Worm (Caenorhabditis elegans) whole organism, L1 larva: ENCODE data around the gene srd-59.

ENCODE experiments used
- C16A3.4 ChIP-seq: fragments of 150-350 bp; optimal IDR thresholded peaks from 2 replicates; lab custom pipeline; 2014; ENCODE audit warnings: missing biosample characterization, missing genetic modification characterization
- C34B4.2 ChIP-seq: sonication (generic microtip); optimal IDR thresholded peaks from 2 replicates; lab custom pipeline; 2017; ENCODE audit warnings: mild to moderate bottlenecking, missing genetic modification characterization, missing compliant biosample characterization
- F16B12.6 ChIP-seq: fragments of 150-350 bp; optimal IDR thresholded peaks from 2 replicates; lab custom pipeline; 2014; ENCODE audit warnings: missing biosample characterization, missing genetic modification characterization
- Y116A8C.19 ChIP-seq: sonication (generic microtip); optimal IDR thresholded peaks from 2 replicates; lab custom pipeline; 2016; ENCODE audit warnings: missing compliant biosample characterization, missing genetic modification characterization, borderline replicate concordance
- alr-1 ChIP-seq: fragments of 200-800 bp; sonication (Bioruptor generic); optimal IDR thresholded peaks from 2 replicates; lab custom pipeline; 2018; ENCODE audit warnings: borderline replicate concordance, mild to moderate bottlenecking, missing genetic modification characterization, missing compliant biosample characterization
- aly-2 ChIP-seq: fragments of 150-350 bp; optimal IDR thresholded peaks from 2 replicates; lab custom pipeline; 2014; ENCODE audit warnings: missing biosample characterization, missing genetic modification characterization
- blmp-1 ChIP-seq: fragments of 150-350 bp; optimal IDR thresholded peaks from 2 replicates; lab custom pipeline; 2014; ENCODE audit warnings: missing biosample characterization, missing genetic modification characterization
- ceh-63 ChIP-seq: fragments of 200-800 bp; sonication (Bioruptor generic); optimal IDR thresholded peaks from 2 replicates; lab custom pipeline; 2018; ENCODE audit warnings: mild to moderate bottlenecking, missing genetic modification characterization, missing compliant biosample characterization
- ceh-82 ChIP-seq, 3 experiments: fragments of 150-350 bp in 1 of 3; sonication (generic microtip) in 2 of 3; optimal IDR thresholded peaks; 2 replicates each; lab custom pipeline; 2014 to 2017; ENCODE audit warnings: missing biosample characterization in 3 of 3, missing genetic modification characterization in 3 of 3
- ceh-90 ChIP-seq: sonication (generic microtip); optimal IDR thresholded peaks from 2 replicates; lab custom pipeline; 2016; ENCODE audit warnings: missing genetic modification characterization, missing compliant biosample characterization
- ces-1 ChIP-seq: fragments of 150-350 bp; optimal IDR thresholded peaks from 2 replicates; lab custom pipeline; 2014; ENCODE audit warnings: missing biosample characterization, missing genetic modification reagents, missing genetic modification characterization
- dpl-1 ChIP-seq, 3 experiments: fragments of 150-350 bp in 2 of 3; sonication (generic microtip) in 1 of 3; optimal IDR thresholded peaks; 2 replicates each; lab custom pipeline; 2014 to 2017; ENCODE audit warnings: missing biosample characterization in 3 of 3, missing genetic modification characterization in 3 of 3, missing genetic modification reagents in 3 of 3
- dsc-1 ChIP-seq: sonication (generic microtip); optimal IDR thresholded peaks from 2 replicates; lab custom pipeline; 2016; ENCODE audit warnings: mild to moderate bottlenecking, missing genetic modification characterization, missing compliant biosample characterization
- egl-27 ChIP-seq, 2 experiments: fragments of 150-350 bp in 1 of 2; sonication (generic microtip); optimal IDR thresholded peaks; 3 replicates each; lab custom pipeline; 2017 to 2018; ENCODE audit warnings: missing biosample characterization in 2 of 2, missing genetic modification characterization in 2 of 2, missing genetic modification reagents in 2 of 2
- elt-2 ChIP-seq: sonication (generic microtip); optimal IDR thresholded peaks from 2 replicates; lab custom pipeline; 2016; ENCODE audit warnings: missing genetic modification characterization, mild to moderate bottlenecking, inconsistent platforms, missing compliant biosample characterization, missing genetic modification reagents
- elt-3 ChIP-seq, 6 experiments: fragments of 150-350 bp in 1 of 6; sonication (generic microtip); optimal IDR thresholded peaks; 2 replicates each; lab custom pipeline; 2017 to 2018; ENCODE audit warnings: missing biosample characterization in 6 of 6, missing genetic modification characterization in 6 of 6, inconsistent platforms in 1 of 6
- fkh-10 ChIP-seq: sonication (generic microtip); optimal IDR thresholded peaks from 2 replicates; lab custom pipeline; 2017; ENCODE audit warnings: missing biosample characterization, missing genetic modification reagents, missing genetic modification characterization
- fos-1 ChIP-seq: fragments of 150-350 bp; optimal IDR thresholded peaks from 2 replicates; lab custom pipeline; 2014; ENCODE audit warnings: missing biosample characterization, missing genetic modification characterization
- hlh-4 ChIP-seq: sonication (generic microtip); optimal IDR thresholded peaks from 2 replicates; lab custom pipeline; 2016; ENCODE audit warnings: mild to moderate bottlenecking, missing genetic modification characterization, missing compliant biosample characterization
- hpl-2 ChIP-seq: fragments of 150-350 bp; optimal IDR thresholded peaks from 2 replicates; lab custom pipeline; 2014; ENCODE audit warnings: missing biosample characterization, missing genetic modification reagents, missing genetic modification characterization
- jun-1 ChIP-seq: fragments of 150-350 bp; optimal IDR thresholded peaks from 2 replicates; lab custom pipeline; 2014; ENCODE audit warnings: missing biosample characterization, missing genetic modification reagents, missing genetic modification characterization
- lin-14 ChIP-seq: fragments of 200-800 bp; sonication (Bioruptor generic); optimal IDR thresholded peaks from 2 replicates; lab custom pipeline; 2018; ENCODE audit warnings: mild to moderate bottlenecking, missing genetic modification characterization, moderate library complexity, missing compliant biosample characterization
- lin-35 ChIP-seq, 2 experiments: fragments of 150-350 bp; optimal IDR thresholded peaks; 2 replicates each; lab custom pipeline; 2014; ENCODE audit warnings: missing biosample characterization in 2 of 2, missing genetic modification characterization in 2 of 2, missing genetic modification reagents in 2 of 2
- lin-39 ChIP-seq: fragments of 150-350 bp; optimal IDR thresholded peaks from 2 replicates; lab custom pipeline; 2014; ENCODE audit warnings: missing biosample characterization, missing genetic modification reagents, missing genetic modification characterization
- lsy-2 ChIP-seq, 2 experiments: fragments of 150-350 bp; optimal IDR thresholded peaks; 2 replicates each; lab custom pipeline; 2014; ENCODE audit warnings: missing biosample characterization in 2 of 2, missing genetic modification characterization in 2 of 2
- mdl-1 ChIP-seq, 2 experiments: fragments of 150-350 bp; optimal IDR thresholded peaks; 2 replicates each; lab custom pipeline; 2014 to 2017; ENCODE audit warnings: missing biosample characterization in 2 of 2, missing genetic modification characterization in 2 of 2, inconsistent platforms in 1 of 2
- nhr-11 ChIP-seq: fragments of 150-350 bp; optimal IDR thresholded peaks from 2 replicates; lab custom pipeline; 2014; ENCODE audit warnings: missing biosample characterization, missing genetic modification characterization
- nhr-12 ChIP-seq: sonication (generic microtip); optimal IDR thresholded peaks from 2 replicates; lab custom pipeline; 2017; ENCODE audit warnings: missing biosample characterization, missing genetic modification characterization
- nhr-20 ChIP-seq: sonication (generic microtip); optimal IDR thresholded peaks from 2 replicates; lab custom pipeline; 2016; ENCODE audit warnings: mild to moderate bottlenecking, missing genetic modification characterization, missing compliant biosample characterization
- nhr-28 ChIP-seq: fragments of 150-350 bp; optimal IDR thresholded peaks from 2 replicates; lab custom pipeline; 2014; ENCODE audit warnings: missing biosample characterization, missing genetic modification characterization
- nhr-71 ChIP-seq: sonication (generic microtip); optimal IDR thresholded peaks from 2 replicates; lab custom pipeline; 2016; ENCODE audit warnings: mild to moderate bottlenecking, missing genetic modification characterization, moderate library complexity, missing compliant biosample characterization
- nhr-76 ChIP-seq: sonication (generic microtip); optimal IDR thresholded peaks from 2 replicates; lab custom pipeline; 2017; ENCODE audit warnings: missing biosample characterization, missing genetic modification characterization
- nhr-77 ChIP-seq: fragments of 150-350 bp; optimal IDR thresholded peaks from 2 replicates; lab custom pipeline; 2014; ENCODE audit warnings: missing biosample characterization, missing genetic modification characterization
- nhr-84 ChIP-seq: sonication (generic microtip); optimal IDR thresholded peaks from 2 replicates; lab custom pipeline; 2017; ENCODE audit warnings: missing biosample characterization, missing genetic modification characterization
- nhr-85 ChIP-seq: sonication (generic microtip); peaks from one replicate; lab custom pipeline; 2016; ENCODE audit warnings: missing genetic modification characterization, inconsistent platforms, missing compliant biosample characterization
- nhr-90 ChIP-seq: sonication (generic microtip); optimal IDR thresholded peaks from 2 replicates; lab custom pipeline; 2016; ENCODE audit warnings: mild to moderate bottlenecking, missing genetic modification characterization, missing compliant biosample characterization; ENCODE audit not compliant: poor library complexity
- pqm-1 ChIP-seq: sonication (generic microtip); optimal IDR thresholded peaks from 3 replicates; lab custom pipeline; 2017; ENCODE audit warnings: missing biosample characterization, missing genetic modification characterization
- rnt-1 ChIP-seq: sonication (generic microtip); optimal IDR thresholded peaks from 2 replicates; lab custom pipeline; 2016; ENCODE audit warnings: mild to moderate bottlenecking, missing genetic modification characterization, moderate library complexity, missing compliant biosample characterization
- skn-1 ChIP-seq: fragments of 150-350 bp; optimal IDR thresholded peaks from 2 replicates; lab custom pipeline; 2014; ENCODE audit warnings: missing biosample characterization, missing genetic modification characterization
- snpc-4 ChIP-seq: fragments of 150-350 bp; optimal IDR thresholded peaks from 2 replicates; lab custom pipeline; 2014; ENCODE audit warnings: missing biosample characterization, missing genetic modification characterization
- snu-23 ChIP-seq: sonication (generic microtip); optimal IDR thresholded peaks from 2 replicates; lab custom pipeline; 2016; ENCODE audit warnings: missing genetic modification characterization, missing compliant biosample characterization
- sptf-1 ChIP-seq: fragments of 150-350 bp; optimal IDR thresholded peaks from 2 replicates; lab custom pipeline; 2014; ENCODE audit warnings: missing biosample characterization, missing genetic modification characterization
- sup-37 ChIP-seq: fragments of 200-800 bp; sonication (Bioruptor generic); optimal IDR thresholded peaks from 2 replicates; lab custom pipeline; 2018; ENCODE audit warnings: mild to moderate bottlenecking, missing genetic modification characterization, missing compliant biosample characterization
- tbx-2 ChIP-seq: sonication (generic microtip); optimal IDR thresholded peaks from 2 replicates; lab custom pipeline; 2016; ENCODE audit warnings: missing genetic modification characterization, missing compliant biosample characterization
- tlp-1 ChIP-seq: fragments of 150-350 bp; optimal IDR thresholded peaks from 2 replicates; lab custom pipeline; 2014; ENCODE audit warnings: missing biosample characterization, missing genetic modification characterization
- unc-62 ChIP-seq: fragments of 150-350 bp; optimal IDR thresholded peaks from 2 replicates; lab custom pipeline; 2014; ENCODE audit warnings: missing biosample characterization, missing genetic modification reagents, missing genetic modification characterization
- xbp-1 ChIP-seq: sonication (generic microtip); optimal IDR thresholded peaks from 2 replicates; lab custom pipeline; 2016; ENCODE audit warnings: missing genetic modification characterization, missing compliant biosample characterization
- zag-1 ChIP-seq: fragments of 150-350 bp; optimal IDR thresholded peaks from 2 replicates; lab custom pipeline; 2014; ENCODE audit warnings: missing biosample characterization, missing genetic modification characterization
- zip-4 ChIP-seq: fragments of 200-800 bp; sonication (Bioruptor generic); optimal IDR thresholded peaks from 2 replicates; lab custom pipeline; 2018; ENCODE audit warnings: mild to moderate bottlenecking, missing genetic modification characterization, moderate library complexity, missing compliant biosample characterization

srd-59 gene

DNA sequence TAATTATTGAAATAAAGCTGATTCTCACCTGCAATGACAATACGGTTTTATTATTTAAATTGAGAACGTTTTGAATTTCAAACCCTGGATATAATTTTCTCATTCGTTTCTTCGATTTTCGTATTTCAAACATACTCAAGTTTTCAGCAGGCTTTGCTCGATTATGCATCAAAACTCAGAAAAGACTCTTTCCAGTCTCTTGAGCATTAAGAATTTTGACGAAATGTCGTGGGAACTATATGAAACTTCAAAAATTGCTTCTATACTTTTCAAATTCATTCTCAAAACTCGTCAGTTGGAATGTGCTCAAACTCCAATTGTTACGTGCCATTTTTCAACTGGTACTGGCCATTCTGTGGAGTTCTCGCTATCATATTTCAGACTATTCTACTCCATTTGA, at the start of gene srd-59:
srd-59 (plus strand) TSS at position 301 of the 400 bp plus-strand sequence.
- TF ChIP-seq blmp-1 (tag; lab: Kevin White, UChicago) (no peak), tlp-1 (tag; lab: Kevin White, UChicago) (no peak), snu-23 (GFP tag; lab: Kevin White, UChicago) (no peak), nhr-11 (tag; lab: Kevin White, UChicago) (no peak), nhr-85 (tag; lab: Kevin White, UChicago) (no peak), fkh-10 (GFP tag; lab: Kevin White, UChicago) (no peak), nhr-71 (tag; lab: Kevin White, UChicago) (no peak), skn-1 (no peak), nhr-76 (no peak), C34B4.2 (no peak), mdl-1 (tag; optimal IDR thresholded peaks at IDR 0.05; lab: Kevin White, UChicago) (no peak), hlh-4 (tag; lab: Kevin White, UChicago) (no peak), Y116A8C.19 (tag; lab: Kevin White, UChicago) (no peak), tbx-2 (tag; lab: Kevin White, UChicago) (no peak), dpl-1 (GFP tag; optimal IDR thresholded peaks at IDR 0.05; lab: Kevin White, UChicago) (no peak), xbp-1 (tag; lab: Kevin White, UChicago) (no peak), egl-27 (tag; optimal IDR thresholded peaks at IDR 0.05; lab: Kevin White, UChicago) (no peak), unc-62 (GFP tag; lab: Kevin White, UChicago) (no peak), ceh-82 (tag; optimal IDR thresholded peaks at IDR 0.05; lab: Kevin White, UChicago) (no peak)

DNA sequence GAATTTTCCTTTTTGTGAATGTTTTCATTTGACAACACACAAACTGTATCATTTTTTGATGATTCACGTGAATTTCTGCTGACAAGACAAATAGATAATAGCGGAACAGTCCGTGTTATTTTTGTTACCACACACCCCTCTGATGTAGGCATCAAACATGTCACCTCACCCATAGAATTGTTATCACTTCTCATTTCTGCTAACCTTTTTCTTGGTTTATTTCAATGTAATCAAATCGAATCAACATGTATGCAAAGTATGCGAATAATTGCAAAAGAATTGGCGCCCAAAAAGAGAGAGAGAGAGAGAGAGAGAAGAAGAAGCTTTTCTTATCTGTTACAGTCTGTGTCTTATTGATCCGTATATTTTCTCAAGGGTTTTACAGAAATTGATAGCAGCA, 48.1 kb upstream of the srd-59 start:
- TF ChIP-seq elt-2 (tag; lab: Kevin White, UChicago), result peak; percentile 83
- TF ChIP-seq lin-39, result no peak
- no peak for TF ChIP-seq rnt-1 (tag; lab: Kevin White, UChicago)
- peak; percentile 55 for TF ChIP-seq nhr-20 (tag; lab: Kevin White, UChicago)
- TF ChIP-seq lin-14 (GFP tag; lab: Kevin White, UChicago), result peak; percentile 40
- no peak for TF ChIP-seq ceh-90
- TF ChIP-seq lsy-2 (tag; optimal IDR thresholded peaks at IDR 0.05; lab: Kevin White, UChicago), result peak in 1 of 2 experiments; percentile 8
- no peak for TF ChIP-seq jun-1
- no peak for TF ChIP-seq nhr-77 (tag; lab: Kevin White, UChicago)
- no peak for TF ChIP-seq snpc-4
- no peak for TF ChIP-seq xbp-1 (tag; lab: Kevin White, UChicago)
- TF ChIP-seq zag-1 (tag; lab: Kevin White, UChicago), result no peak
- TF ChIP-seq tbx-2 (tag; lab: Kevin White, UChicago), result no peak
- TF ChIP-seq C16A3.4 (tag; lab: Kevin White, UChicago), result peak; percentile 4
- no peak for TF ChIP-seq zip-4 (GFP tag; lab: Kevin White, UChicago)
- TF ChIP-seq F16B12.6, result no peak
- no peak for TF ChIP-seq ceh-82 (tag; optimal IDR thresholded peaks at IDR 0.05; lab: Kevin White, UChicago)
- TF ChIP-seq lin-35 (GFP tag; optimal IDR thresholded peaks at IDR 0.05; lab: Kevin White, UChicago), result peak in 1 of 2 experiments; percentile 50
- TF ChIP-seq nhr-84, result no peak
- TF ChIP-seq nhr-28, result no peak
- TF ChIP-seq alr-1, result no peak
- TF ChIP-seq unc-62 (GFP tag; lab: Kevin White, UChicago), result no peak
- peak; percentile 15 for TF ChIP-seq blmp-1 (tag; lab: Kevin White, UChicago)
- no peak for TF ChIP-seq egl-27 (tag; optimal IDR thresholded peaks at IDR 0.05; lab: Kevin White, UChicago)
- TF ChIP-seq pqm-1, result no peak
- no peak for TF ChIP-seq aly-2
- no peak for TF ChIP-seq hpl-2 (GFP tag; lab: Kevin White, UChicago)
- TF ChIP-seq nhr-90 (tag; lab: Kevin White, UChicago), result peak; percentile 19
- TF ChIP-seq ceh-63 (GFP tag; lab: Kevin White, UChicago), result no peak
- peak; percentile 33 for TF ChIP-seq nhr-71 (tag; lab: Kevin White, UChicago)
- no peak for TF ChIP-seq dpl-1 (GFP tag; optimal IDR thresholded peaks at IDR 0.05; lab: Kevin White, UChicago)
- no peak for TF ChIP-seq mdl-1 (tag; optimal IDR thresholded peaks at IDR 0.05; lab: Kevin White, UChicago)
- no peak for TF ChIP-seq ces-1
- TF ChIP-seq hlh-4 (tag; lab: Kevin White, UChicago), result no peak
- no peak for TF ChIP-seq sptf-1 (tag; lab: Kevin White, UChicago)
- peak; percentile 20 for TF ChIP-seq snu-23 (GFP tag; lab: Kevin White, UChicago)
- TF ChIP-seq nhr-12 (tag; lab: Kevin White, UChicago), result no peak
- no peak for TF ChIP-seq sup-37 (GFP tag; lab: Kevin White, UChicago)
- no peak for TF ChIP-seq dsc-1
- no peak for TF ChIP-seq skn-1
- TF ChIP-seq fkh-10 (GFP tag; lab: Kevin White, UChicago), result no peak
- peak; percentile 61 for TF ChIP-seq nhr-85 (tag; lab: Kevin White, UChicago)
- peak in 2 of 6 experiments; percentile 18 to 59 for TF ChIP-seq elt-3 (tag; optimal IDR thresholded peaks at IDR 0.05; lab: Kevin White, UChicago)
- no peak for TF ChIP-seq nhr-11 (tag; lab: Kevin White, UChicago)
- no peak for TF ChIP-seq fos-1 (tag; lab: Kevin White, UChicago)
